2 fruit fly cellular contexts compared by ENCODE assay signal in the genomic region with DNA sequence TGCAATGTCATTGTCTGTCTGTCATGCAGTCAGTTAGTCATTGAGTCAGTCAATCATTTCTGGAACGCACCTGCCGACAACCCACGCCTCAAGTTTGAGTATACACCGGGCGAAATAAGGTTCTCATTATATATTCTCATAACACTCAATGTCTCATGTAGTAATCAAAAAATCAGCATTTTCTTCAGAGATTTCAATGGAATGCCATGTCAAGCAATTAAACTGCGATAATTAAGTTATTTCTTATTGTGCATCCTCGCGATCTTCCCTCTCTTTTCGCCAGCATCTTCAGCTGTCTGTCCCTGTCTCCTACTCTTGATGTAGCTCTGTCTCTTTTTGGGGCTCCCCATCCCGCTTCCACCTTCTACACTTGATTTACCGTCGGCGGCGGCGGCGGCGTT.
TF ChIP-seq lines count a peak whose summit lies in the region.

No protein-coding gene starts in this region.

TF ChIP-seq in whole organism, embryonic, 481 proteins besides CTCF, POLR2A, EP300 and RAD21 (continued from another document and continues in another):
- no peak for TF ChIP-seq CG12071 (GFP tag; optimal IDR thresholded peaks at IDR 0.05; lab: Kevin White, UChicago)
- no peak for TF ChIP-seq gcm2 (GFP tag; optimal IDR thresholded peaks at IDR 0.05; lab: Kevin White, UChicago)
- TF ChIP-seq dmrt11E (tag; optimal IDR thresholded peaks at IDR 0.05; lab: Kevin White, UChicago), result peak; percentile 2
- no peak for TF ChIP-seq CG9609 (GFP tag; optimal IDR thresholded peaks at IDR 0.05; lab: Kevin White, UChicago)
- TF ChIP-seq Ets97D (GFP tag; optimal IDR thresholded peaks at IDR 0.05; lab: Kevin White, UChicago), result no peak
- TF ChIP-seq CG17186 (GFP tag; optimal IDR thresholded peaks at IDR 0.05; lab: Kevin White, UChicago), result no peak
- TF ChIP-seq CG9817 (tag; optimal IDR thresholded peaks at IDR 0.05; lab: Kevin White, UChicago), result no peak
- TF ChIP-seq CG7357 (GFP tag; IDR thresholded peaks at IDR 0.05; lab: Robert Waterston, UW), result no peak
- no peak for TF ChIP-seq CG18011 (GFP tag; optimal IDR thresholded peaks at IDR 0.05; lab: Kevin White, UChicago)
- TF ChIP-seq CG9437 (GFP tag; optimal IDR thresholded peaks at IDR 0.05; lab: Kevin White, UChicago), result no peak
- no peak for TF ChIP-seq CG2120 (GFP tag; optimal IDR thresholded peaks at IDR 0.05; lab: Kevin White, UChicago)
- TF ChIP-seq CG9932 (GFP tag; IDR thresholded peaks at IDR 0.05; lab: Robert Waterston, UW), result no peak
- TF ChIP-seq MESR4 (GFP tag; optimal IDR thresholded peaks at IDR 0.05; lab: Kevin White, UChicago), result no peak
- TF ChIP-seq gce (GFP tag; IDR thresholded peaks at IDR 0.05; lab: Robert Waterston, UW), result no peak
- no peak for TF ChIP-seq Aef1 (GFP tag; IDR thresholded peaks at IDR 0.05; lab: Robert Waterston, UW)
- no peak for TF ChIP-seq CG6813 (GFP tag; optimal IDR thresholded peaks at IDR 0.05; lab: Kevin White, UChicago)
- TF ChIP-seq CG14860 (GFP tag; IDR thresholded peaks at IDR 0.05; lab: Robert Waterston, UW; ENCODE audit: partially characterized antibody), result no peak
- no peak for TF ChIP-seq hkb (optimal IDR thresholded peaks at IDR 0.05; lab: Kevin White, UChicago)
- TF ChIP-seq hkb (GFP tag; IDR thresholded peaks at IDR 0.05; lab: Robert Waterston, UW), result no peak
- TF ChIP-seq CG10543 (GFP tag; optimal IDR thresholded peaks at IDR 0.05; lab: Kevin White, UChicago), result no peak
- TF ChIP-seq CG17361 (GFP tag; IDR thresholded peaks at IDR 0.05; lab: Robert Waterston, UW), result 0 out of 3 replicates have a peak, but pooled peaks have one; percentile 14
- TF ChIP-seq ftz-f1 (GFP tag; optimal IDR thresholded peaks at IDR 0.05; lab: Kevin White, UChicago), result no peak
- TF ChIP-seq Atf3 (GFP tag; optimal IDR thresholded peaks at IDR 0.05; lab: Kevin White, UChicago), result no peak
- TF ChIP-seq Six4 (GFP tag; optimal IDR thresholded peaks at IDR 0.05; lab: Kevin White, UChicago), result no peak
- TF ChIP-seq CG7271 (tag; optimal IDR thresholded peaks at IDR 0.05; lab: Kevin White, UChicago), result no peak
- TF ChIP-seq CG14014 (GFP tag; IDR thresholded peaks at IDR 0.05; lab: Robert Waterston, UW), result no peak
- no peak for TF ChIP-seq onecut (GFP tag; IDR thresholded peaks at IDR 0.05; lab: Robert Waterston, UW)
- no peak for TF ChIP-seq nau (GFP tag; optimal IDR thresholded peaks at IDR 0.05; lab: Kevin White, UChicago)
- TF ChIP-seq CG6683 (GFP tag; optimal IDR thresholded peaks at IDR 0.05; lab: Kevin White, UChicago), result no peak
- no peak for TF ChIP-seq Mrtf (GFP tag; IDR thresholded peaks at IDR 0.05; lab: Robert Waterston, UW)
- TF ChIP-seq bsh (GFP tag; optimal IDR thresholded peaks at IDR 0.05; lab: Kevin White, UChicago), result peak in 1 of 2 experiments; percentile 34
- no peak for TF ChIP-seq Hsf (GFP tag; optimal IDR thresholded peaks at IDR 0.05; lab: Kevin White, UChicago)
- TF ChIP-seq Blimp-1 (GFP tag; optimal IDR thresholded peaks at IDR 0.05; lab: Kevin White, UChicago), result no peak
- no peak for TF ChIP-seq ac (GFP tag; optimal IDR thresholded peaks at IDR 0.05; lab: Kevin White, UChicago)
- TF ChIP-seq Dip3 (GFP tag; optimal IDR thresholded peaks at IDR 0.05; lab: Kevin White, UChicago), result no peak
- TF ChIP-seq ato (GFP tag; IDR thresholded peaks at IDR 0.05; lab: Robert Waterston, UW; ENCODE audit: partially characterized antibody), result no peak
- no peak for TF ChIP-seq vfl (GFP tag; optimal IDR thresholded peaks at IDR 0.05; lab: Kevin White, UChicago)
- no peak for TF ChIP-seq dan (GFP tag; IDR thresholded peaks at IDR 0.05; lab: Robert Waterston, UW)
- no peak for TF ChIP-seq Hr78 (GFP tag; optimal IDR thresholded peaks at IDR 0.05; lab: Kevin White, UChicago)
- TF ChIP-seq CG33213 (GFP tag; optimal IDR thresholded peaks at IDR 0.05; lab: Kevin White, UChicago), result no peak
- TF ChIP-seq CG8281 (tag; optimal IDR thresholded peaks at IDR 0.05; lab: Kevin White, UChicago), result peak; percentile 76
- no peak for TF ChIP-seq CG12299 (tag; optimal IDR thresholded peaks at IDR 0.05; lab: Kevin White, UChicago)
- no peak for TF ChIP-seq Stat92E (GFP tag; optimal IDR thresholded peaks at IDR 0.05; lab: Kevin White, UChicago)
- no peak for TF ChIP-seq cwo (GFP tag; optimal IDR thresholded peaks at IDR 0.05; lab: Kevin White, UChicago)
- TF ChIP-seq B-H2 (GFP tag; optimal IDR thresholded peaks at IDR 0.05; lab: Kevin White, UChicago), result no peak
- TF ChIP-seq Adf1 (GFP tag; IDR thresholded peaks at IDR 0.05; lab: Robert Waterston, UW), result no peak
- peak; percentile 35 for TF ChIP-seq CG1832 (GFP tag; optimal IDR thresholded peaks at IDR 0.05; lab: Kevin White, UChicago)
- TF ChIP-seq CG11093 (GFP tag; IDR thresholded peaks at IDR 0.05; lab: Robert Waterston, UW), result no peak
- no peak for TF ChIP-seq ase (GFP tag; IDR thresholded peaks at IDR 0.05; lab: Robert Waterston, UW)
- no peak for TF ChIP-seq CG17612 (GFP tag; IDR thresholded peaks at IDR 0.05; lab: Robert Waterston, UW)
- TF ChIP-seq CG12744 (GFP tag; optimal IDR thresholded peaks at IDR 0.05; lab: Kevin White, UChicago), result no peak
- no peak for TF ChIP-seq CG17385 (GFP tag; optimal IDR thresholded peaks at IDR 0.05; lab: Kevin White, UChicago)
- TF ChIP-seq CG8478 (optimal IDR thresholded peaks at IDR 0.05; lab: Kevin White, UChicago), result no peak
- no peak for TF ChIP-seq CG9797 (GFP tag; optimal IDR thresholded peaks at IDR 0.05; lab: Kevin White, UChicago)
- no peak for TF ChIP-seq CG34376 (GFP tag; optimal IDR thresholded peaks at IDR 0.05; lab: Kevin White, UChicago)
- no peak for TF ChIP-seq YL-1 (GFP tag; optimal IDR thresholded peaks at IDR 0.05; lab: Kevin White, UChicago)
- TF ChIP-seq dati (GFP tag; IDR thresholded peaks at IDR 0.05; lab: Robert Waterston, UW), result no peak
- no peak for TF ChIP-seq zen (tag; optimal IDR thresholded peaks at IDR 0.05; lab: Kevin White, UChicago)
- TF ChIP-seq CG4404 (GFP tag; IDR thresholded peaks at IDR 0.05; lab: Robert Waterston, UW), result no peak
- no peak for TF ChIP-seq CG10431 (GFP tag; optimal IDR thresholded peaks at IDR 0.05; lab: Kevin White, UChicago)
- no peak for TF ChIP-seq CG4360 (GFP tag; IDR thresholded peaks at IDR 0.05; lab: Robert Waterston, UW)
- TF ChIP-seq CG17802 (tag; optimal IDR thresholded peaks at IDR 0.05; lab: Kevin White, UChicago), result no peak
- no peak for TF ChIP-seq CG31224 (GFP tag; IDR thresholded peaks at IDR 0.05; lab: Robert Waterston, UW)
- TF ChIP-seq pho (GFP tag; optimal IDR thresholded peaks at IDR 0.05; lab: Kevin White, UChicago), result no peak
- TF ChIP-seq CG1792 (GFP tag; optimal IDR thresholded peaks at IDR 0.05; lab: Kevin White, UChicago), result no peak
- peak; percentile 59 for TF ChIP-seq Ets65A (GFP tag; lab: Kevin White, UChicago)
- TF ChIP-seq Side (GFP tag; optimal IDR thresholded peaks at IDR 0.05; lab: Kevin White, UChicago), result no peak
- TF ChIP-seq CG1529 (GFP tag; optimal IDR thresholded peaks at IDR 0.05; lab: Kevin White, UChicago), result no peak

TF ChIP-seq in whole organism, prepupa, 60 proteins besides CTCF, POLR2A, EP300 and RAD21 (continued from another document):
- TF ChIP-seq Hr39 (GFP tag; optimal IDR thresholded peaks at IDR 0.05; lab: Kevin White, UChicago) (peak; percentile 85), Ets96B (tag; optimal IDR thresholded peaks at IDR 0.05; lab: Kevin White, UChicago) (peak; percentile 60), esn (GFP tag; optimal IDR thresholded peaks at IDR 0.05; lab: Kevin White, UChicago) (peak; percentile 79), Hr4 (GFP tag; optimal IDR thresholded peaks at IDR 0.05; lab: Kevin White, UChicago) (peak; percentile 56), Eip75B (GFP tag; optimal IDR thresholded peaks at IDR 0.05; lab: Kevin White, UChicago) (peak; percentile 77), dsx (GFP tag; optimal IDR thresholded peaks at IDR 0.05; lab: Kevin White, UChicago; ENCODE audit: poor library complexity, severe bottlenecking) (peak; percentile 49), acj6 (GFP tag; optimal IDR thresholded peaks at IDR 0.05; lab: Kevin White, UChicago) (peak; percentile 81), fd59A (GFP tag; optimal IDR thresholded peaks at IDR 0.05; lab: Kevin White, UChicago) (peak; percentile 61), CG4318 (GFP tag; optimal IDR thresholded peaks at IDR 0.05; lab: Kevin White, UChicago) (no peak)
